Fruit fly (Drosophila melanogaster) whole organism, pupa: ENCODE measurements around the gene temp.

Source experiments
- CG10348 ChIP-seq: fragments of 200-800 bp; sonication (Bioruptor generic); IDR thresholded peaks from 2 replicates; pipeline ENCODE4 v1.3.6; 2022; ENCODE audit warnings: missing biosample characterization, missing genetic modification characterization
- CG12605 ChIP-seq: fragments of 200-800 bp; sonication (Bioruptor generic); IDR thresholded peaks from 2 replicates; pipeline ENCODE4 v1.3.6; 2022; ENCODE audit warnings: missing biosample characterization, missing genetic modification characterization
- CG13204 ChIP-seq: fragments of 200-800 bp; sonication (Bioruptor generic); optimal IDR thresholded peaks from 2 replicates; lab custom pipeline; 2018; ENCODE audit warnings: missing biosample characterization, mild to moderate bottlenecking, missing genetic modification characterization, moderate library complexity
- CG14655 ChIP-seq: fragments of 200-800 bp; sonication (Bioruptor generic); optimal IDR thresholded peaks from 3 replicates; lab custom pipeline; 2017; ENCODE audit warnings: mild to moderate bottlenecking, missing biosample characterization, missing genetic modification reagents, missing genetic modification characterization
- CG15710 ChIP-seq: fragments of 200-800 bp; sonication (Bioruptor generic); optimal IDR thresholded peaks from 2 replicates; lab custom pipeline; 2018; ENCODE audit warnings: missing biosample characterization, mild to moderate bottlenecking, missing genetic modification characterization, moderate library complexity
- CG17806 ChIP-seq: fragments of 200-800 bp; sonication (Bioruptor generic); optimal IDR thresholded peaks from 2 replicates; lab custom pipeline; 2018; ENCODE audit warnings: missing biosample characterization, mild to moderate bottlenecking, missing genetic modification characterization, moderate library complexity
- CG32121 ChIP-seq: fragments of 200-800 bp; sonication (Bioruptor generic); IDR thresholded peaks from 2 replicates; pipeline ENCODE4 v1.3.6; 2022; ENCODE audit warnings: missing biosample characterization, missing genetic modification characterization
- CG34367 ChIP-seq: fragments of 200-800 bp; sonication (Bioruptor generic); optimal IDR thresholded peaks from 2 replicates; lab custom pipeline; 2018; ENCODE audit warnings: missing biosample characterization, mild to moderate bottlenecking, missing genetic modification characterization
- CG4496 ChIP-seq: fragments of 200-800 bp; sonication (Bioruptor generic); IDR thresholded peaks from 3 replicates; pipeline ENCODE4 v1.3.6; 2022; ENCODE audit warnings: missing biosample characterization, missing genetic modification characterization
- CG8159 ChIP-seq: fragments of 200-800 bp; sonication (Bioruptor generic); optimal IDR thresholded peaks from 3 replicates; lab custom pipeline; 2018; ENCODE audit warnings: missing biosample characterization, mild to moderate bottlenecking, missing genetic modification characterization, moderate library complexity
- CG8301 ChIP-seq: fragments of 200-800 bp; sonication (Bioruptor generic); optimal IDR thresholded peaks from 2 replicates; lab custom pipeline; 2018; ENCODE audit warnings: missing biosample characterization, mild to moderate bottlenecking, missing genetic modification characterization
- CG9948 ChIP-seq: fragments of 200-800 bp; sonication (Bioruptor generic); optimal IDR thresholded peaks from 2 replicates; lab custom pipeline; 2018; ENCODE audit warnings: missing biosample characterization, mild to moderate bottlenecking, missing genetic modification characterization, moderate library complexity
- D1 ChIP-seq: fragments of 200-800 bp; sonication (Bioruptor generic); optimal IDR thresholded peaks from 2 replicates; lab custom pipeline; 2018; ENCODE audit warnings: missing biosample characterization, mild to moderate bottlenecking, missing genetic modification characterization, moderate library complexity
- EcR ChIP-seq: fragments of 200-800 bp; sonication (Bioruptor generic); optimal IDR thresholded peaks from 3 replicates; lab custom pipeline; 2019; ENCODE audit warnings: missing biosample characterization, missing genetic modification characterization, mild to moderate bottlenecking, moderate library complexity, missing genetic modification reagents
- Ets98B ChIP-seq: fragments of 200-800 bp; sonication (Bioruptor generic); IDR thresholded peaks from 2 replicates; pipeline ENCODE4 v1.3.6; 2022; ENCODE audit warnings: missing biosample characterization, missing genetic modification characterization
- Pif1A ChIP-seq: fragments of 200-800 bp; sonication (Bioruptor generic); optimal IDR thresholded peaks from 3 replicates; lab custom pipeline; 2016; ENCODE audit warnings: missing biosample characterization, missing genetic modification characterization
- Pif1B ChIP-seq: fragments of 200-800 bp; sonication (Bioruptor generic); optimal IDR thresholded peaks from 3 replicates; lab custom pipeline; 2016; ENCODE audit warnings: missing biosample characterization, missing genetic modification characterization
- Snoo ChIP-seq: fragments of 200-800 bp; sonication (Bioruptor generic); optimal IDR thresholded peaks from 3 replicates; lab custom pipeline; 2017; ENCODE audit warnings: missing biosample characterization, mild to moderate bottlenecking, missing genetic modification characterization, inconsistent platforms
- fd96Ca ChIP-seq: fragments of 200-800 bp; sonication (Bioruptor generic); IDR thresholded peaks from 3 replicates; pipeline ENCODE4 v1.3.6; 2022; ENCODE audit warnings: missing biosample characterization, missing genetic modification characterization
- gl ChIP-seq: fragments of 200-800 bp; sonication (Bioruptor generic); optimal IDR thresholded peaks from 2 replicates; lab custom pipeline; 2018; ENCODE audit warnings: missing biosample characterization, mild to moderate bottlenecking, missing genetic modification characterization
- rn ChIP-seq: fragments of 200-800 bp; sonication (Bioruptor generic); IDR thresholded peaks from 2 replicates; pipeline ENCODE4 v1.3.6; 2022; ENCODE audit warnings: missing biosample characterization, missing genetic modification characterization

Gene temp

DNA sequence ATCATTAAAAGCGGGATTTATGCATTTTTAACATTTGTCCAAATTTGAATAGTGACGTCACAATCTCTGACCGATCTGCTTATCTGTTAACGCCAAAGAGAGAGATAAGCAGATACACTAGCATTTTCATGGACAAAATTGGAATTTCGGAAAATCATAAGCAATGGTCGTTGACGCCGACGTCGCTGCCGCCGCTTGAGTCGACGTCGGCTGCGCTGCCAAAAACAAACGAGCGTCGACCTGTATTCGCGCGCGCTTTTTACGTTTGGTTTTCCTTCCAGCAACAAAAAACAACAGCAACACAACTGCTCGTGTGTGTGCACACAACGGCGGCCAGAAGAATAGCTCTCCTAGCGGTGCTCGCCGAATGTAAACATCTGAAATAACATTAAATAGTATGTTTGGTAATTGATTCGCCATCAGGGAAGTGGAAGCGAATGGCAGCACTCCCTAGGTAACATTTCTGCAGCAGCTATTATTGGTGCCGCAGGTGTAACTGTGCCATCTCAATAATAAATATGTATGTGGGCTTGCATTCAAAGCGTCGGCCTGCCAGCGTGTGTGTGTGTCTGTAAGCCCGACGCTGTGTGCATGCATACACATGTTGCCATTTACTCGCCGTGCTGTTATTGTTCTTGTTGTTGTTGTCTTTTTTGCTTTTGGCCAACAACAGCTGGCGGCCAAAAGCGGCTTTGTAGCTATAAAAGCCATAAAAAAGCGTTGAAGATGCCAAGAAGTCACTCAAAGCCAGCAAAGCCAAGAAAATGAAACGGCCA lies 38.2 kb upstream of the temp start:
- TF ChIP-seq CG34367 (tag; lab: Kevin White, UChicago) (peak; percentile 99), CG8301 (tag; lab: Kevin White, UChicago) (peak; percentile 99), Snoo (tag; lab: Kevin White, UChicago) (peak; percentile 99), CG12605 (GFP tag; lab: Robert Waterston, UW) (peak; percentile 99), CG14655 (GFP tag; lab: Kevin White, UChicago) (peak; percentile 99), D1 (tag; lab: Kevin White, UChicago) (peak; percentile 97), fd96Ca (GFP tag; lab: Robert Waterston, UW) (peak; percentile 100), CG8159 (tag; lab: Kevin White, UChicago) (peak; percentile 98), EcR (peak; percentile 75), CG4496 (GFP tag; lab: Robert Waterston, UW) (peak; percentile 100), CG32121 (GFP tag; lab: Robert Waterston, UW) (peak; percentile 99), rn (GFP tag; lab: Robert Waterston, UW) (peak; percentile 98), CG13204 (GFP tag; lab: Kevin White, UChicago) (peak; percentile 97), Ets98B (GFP tag; lab: Robert Waterston, UW) (peak; percentile 99), CG9948 (peak; percentile 99), CG15710 (tag; lab: Kevin White, UChicago) (peak; percentile 99), Pif1B (GFP tag; lab: Kevin White, UChicago) (peak; percentile 99), gl (peak; percentile 98), Pif1A (GFP tag; lab: Kevin White, UChicago) (peak; percentile 99), CG17806 (tag; lab: Kevin White, UChicago) (peak; percentile 99), CG10348 (GFP tag; lab: Robert Waterston, UW) (peak; percentile 98)
- TF ChIP-seq, all 21 proteins: peak for 21

DNA sequence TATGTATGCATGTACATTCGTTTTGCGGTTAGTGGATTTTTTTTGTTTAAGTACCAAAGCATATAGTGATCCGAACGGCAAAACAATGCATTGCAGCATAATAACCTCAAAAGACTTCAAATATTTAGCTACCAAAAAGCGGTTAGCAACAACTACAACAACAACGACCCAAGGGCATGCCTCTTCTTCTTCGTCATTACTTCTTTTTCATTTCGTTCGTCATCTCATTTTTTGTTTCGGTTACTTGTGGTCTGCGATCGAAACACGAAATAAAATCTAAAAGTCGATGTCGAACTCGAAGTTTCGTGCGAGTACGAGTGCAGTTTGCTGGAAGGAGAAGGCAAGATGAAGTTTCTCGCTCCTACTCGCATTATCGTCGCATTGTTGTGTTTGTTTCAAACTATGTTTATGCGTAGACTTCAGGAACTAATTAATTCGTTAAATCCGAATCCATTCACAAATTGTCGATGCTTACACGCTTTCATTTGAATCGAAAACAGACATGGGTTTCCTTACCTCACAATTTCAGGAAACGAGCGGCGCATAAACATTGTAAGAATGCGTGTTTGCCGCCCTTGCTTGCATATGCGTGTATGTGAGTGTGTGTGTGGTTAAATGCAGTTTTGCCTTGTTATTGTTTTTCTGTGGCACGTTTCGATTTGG lies 36.5 kb upstream of the temp start:
- TF ChIP-seq Pif1B (GFP tag; lab: Kevin White, UChicago): peak; percentile 97
- peak; percentile 93 for TF ChIP-seq CG15710 (tag; lab: Kevin White, UChicago)
- TF ChIP-seq CG34367 (tag; lab: Kevin White, UChicago): peak; percentile 95
- peak; percentile 84 for TF ChIP-seq CG13204 (GFP tag; lab: Kevin White, UChicago)
- TF ChIP-seq CG9948: peak; percentile 81
- peak; percentile 88 for TF ChIP-seq CG14655 (GFP tag; lab: Kevin White, UChicago)
- TF ChIP-seq CG8159 (tag; lab: Kevin White, UChicago): peak; percentile 90
- peak; percentile 89 for TF ChIP-seq gl
- peak; percentile 89 for TF ChIP-seq Snoo (tag; lab: Kevin White, UChicago)
- TF ChIP-seq CG12605 (GFP tag; lab: Robert Waterston, UW): peak; percentile 94
- peak; percentile 91 for TF ChIP-seq CG17806 (tag; lab: Kevin White, UChicago)
- peak; percentile 66 for TF ChIP-seq EcR
- peak; percentile 86 for TF ChIP-seq CG8301 (tag; lab: Kevin White, UChicago)
- peak; percentile 89 for TF ChIP-seq CG32121 (GFP tag; lab: Robert Waterston, UW)
- TF ChIP-seq rn (GFP tag; lab: Robert Waterston, UW): peak; percentile 72
- TF ChIP-seq CG4496 (GFP tag; lab: Robert Waterston, UW): peak; percentile 97
- no peak for TF ChIP-seq CG10348 (GFP tag; lab: Robert Waterston, UW)
- TF ChIP-seq fd96Ca (GFP tag; lab: Robert Waterston, UW): peak; percentile 95
- TF ChIP-seq D1 (tag; lab: Kevin White, UChicago): peak; percentile 79
- TF ChIP-seq Ets98B (GFP tag; lab: Robert Waterston, UW): peak; percentile 94
- peak; percentile 96 for TF ChIP-seq Pif1A (GFP tag; lab: Kevin White, UChicago)

DNA sequence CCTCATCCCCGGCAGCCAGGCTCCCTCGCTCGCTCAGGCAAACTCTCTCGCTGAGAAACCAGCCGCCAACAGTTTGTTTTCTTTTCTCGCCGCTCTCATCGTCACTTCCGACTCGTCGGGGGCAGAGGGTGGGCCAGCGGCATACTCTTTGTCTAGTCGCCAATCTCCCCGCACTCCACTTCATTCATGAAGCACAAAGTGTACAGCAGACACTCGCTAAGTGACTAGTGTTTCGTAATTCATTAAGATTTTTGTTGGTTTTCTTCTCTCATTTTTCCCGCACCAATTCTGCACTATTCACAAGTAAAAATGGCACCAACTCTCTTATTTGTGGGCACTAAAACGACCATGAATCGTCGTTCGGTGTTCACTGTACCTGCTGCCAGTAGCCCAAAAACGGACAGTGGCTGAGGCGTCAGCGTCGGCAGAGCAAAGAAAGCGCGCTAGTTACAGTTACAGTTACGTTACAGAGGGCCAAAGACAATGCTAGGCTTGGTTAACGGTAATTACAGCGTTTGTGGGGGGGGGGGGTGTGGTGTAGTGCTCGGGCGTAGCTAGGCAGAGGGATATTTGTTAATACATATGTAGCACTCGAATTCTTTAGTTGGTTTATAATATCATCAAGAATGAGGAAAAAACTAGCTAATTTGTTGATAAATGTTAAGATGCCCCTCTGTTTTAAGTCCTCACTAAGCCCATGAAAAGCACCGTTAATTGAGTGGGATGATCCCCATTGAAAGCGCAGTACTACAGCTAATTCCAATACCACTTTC lies 35.3 kb upstream of the temp start:
- TF ChIP-seq CG32121 (GFP tag; lab: Robert Waterston, UW) (peak; percentile 96), CG12605 (GFP tag; lab: Robert Waterston, UW) (peak; percentile 94), Ets98B (GFP tag; lab: Robert Waterston, UW) (peak; percentile 98), CG14655 (GFP tag; lab: Kevin White, UChicago) (peak; percentile 94), fd96Ca (GFP tag; lab: Robert Waterston, UW) (peak; percentile 98), CG8159 (tag; lab: Kevin White, UChicago) (peak; percentile 90), CG9948 (peak; percentile 89), CG17806 (tag; lab: Kevin White, UChicago) (peak; percentile 88), Snoo (tag; lab: Kevin White, UChicago) (peak; percentile 89), CG8301 (tag; lab: Kevin White, UChicago) (peak; percentile 93), EcR (peak; percentile 53), Pif1A (GFP tag; lab: Kevin White, UChicago) (peak; percentile 96), rn (GFP tag; lab: Robert Waterston, UW) (peak; percentile 89), CG4496 (GFP tag; lab: Robert Waterston, UW) (peak; percentile 98), gl (peak; percentile 71), CG15710 (tag; lab: Kevin White, UChicago) (peak; percentile 93), Pif1B (GFP tag; lab: Kevin White, UChicago) (peak; percentile 94), D1 (tag; lab: Kevin White, UChicago) (peak; percentile 42), CG10348 (GFP tag; lab: Robert Waterston, UW) (peak; percentile 86), CG13204 (GFP tag; lab: Kevin White, UChicago) (peak; percentile 86), CG34367 (tag; lab: Kevin White, UChicago) (peak; percentile 90)
- TF ChIP-seq, all 21 proteins: peak for 21
